Worm (Caenorhabditis elegans) whole organism, mixed stage, embryonic: ENCODE results near the gene acp-7.

ENCODE experiments used
- ceh-83 ChIP-seq: fragments of 200-800 bp; sonication (Bioruptor generic); optimal IDR thresholded peaks from 2 replicates; lab custom pipeline; 2018; ENCODE audit warnings: mild to moderate bottlenecking, missing genetic modification characterization, missing compliant biosample characterization
- ces-1 ChIP-seq: fragments of 150-350 bp; optimal IDR thresholded peaks from 2 replicates; lab custom pipeline; 2014; ENCODE audit warnings: missing biosample characterization, missing genetic modification reagents, missing genetic modification characterization
- elt-3 ChIP-seq: fragments of 150-350 bp; optimal IDR thresholded peaks from 2 replicates; lab custom pipeline; 2014; ENCODE audit warnings: missing biosample characterization, missing genetic modification characterization
- flh-1 ChIP-seq: fragments of 200-800 bp; sonication (Bioruptor generic); optimal IDR thresholded peaks from 2 replicates; lab custom pipeline; 2018; ENCODE audit warnings: mild to moderate bottlenecking, missing genetic modification characterization, moderate library complexity, missing compliant biosample characterization
- lin-13 ChIP-seq: fragments of 150-350 bp; optimal IDR thresholded peaks from 2 replicates; lab custom pipeline; 2014; ENCODE audit warnings: missing biosample characterization, missing genetic modification characterization
- lin-32 ChIP-seq: fragments of 200-800 bp; sonication (Bioruptor generic); optimal IDR thresholded peaks from 2 replicates; lab custom pipeline; 2018; ENCODE audit warnings: mild to moderate bottlenecking, missing genetic modification characterization, missing compliant biosample characterization
- mep-1 ChIP-seq: fragments of 150-350 bp; optimal IDR thresholded peaks from 2 replicates; lab custom pipeline; 2017; ENCODE audit warnings: missing biosample characterization, missing genetic modification reagents, missing genetic modification characterization, inconsistent platforms
- nhr-12 ChIP-seq: fragments of 150-350 bp; optimal IDR thresholded peaks from 2 replicates; lab custom pipeline; 2014; ENCODE audit warnings: missing biosample characterization, missing genetic modification characterization
- pha-4 ChIP-seq: fragments of 150-350 bp; optimal IDR thresholded peaks from 2 replicates; lab custom pipeline; 2018; ENCODE audit warnings: missing biosample characterization, missing genetic modification reagents, missing genetic modification characterization

DNA sequence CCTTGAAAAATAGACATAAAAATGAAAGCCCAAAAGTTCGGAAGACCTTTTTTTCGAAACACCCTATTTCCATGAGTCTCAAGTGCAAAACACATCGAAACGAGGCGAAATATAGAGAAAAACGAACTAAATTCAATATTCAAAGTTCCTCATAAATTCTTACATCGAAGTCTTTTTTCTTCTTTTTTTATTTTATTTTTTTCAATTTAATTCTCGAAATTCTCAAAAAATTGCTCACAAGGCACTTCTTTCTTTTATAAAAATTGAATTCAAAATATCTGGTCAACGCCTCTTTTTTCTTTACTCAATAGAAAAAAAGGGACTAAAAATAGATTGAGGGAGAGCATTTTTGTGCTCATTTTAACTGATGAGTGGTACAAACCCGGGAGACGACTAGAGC lies 36.3 kb downstream of the acp-7 start:
- TF ChIP-seq lin-32 (GFP tag; lab: Kevin White, UChicago) (no peak), elt-3 (tag; lab: Kevin White, UChicago) (no peak), ceh-83 (no peak), mep-1 (tag; lab: Kevin White, UChicago) (no peak), nhr-12 (tag; lab: Kevin White, UChicago) (no peak), flh-1 (no peak), ces-1 (GFP tag; lab: Kevin White, UChicago) (no peak), pha-4 (tag; lab: Kevin White, UChicago) (no peak), lin-13 (no peak)
